Fruit fly (Drosophila melanogaster) whole organism, adult: ENCODE results near the gene CG14022.

ENCODE experiments used
- CG11617 ChIP-seq: fragments of 200-800 bp; sonication (Bioruptor generic); optimal IDR thresholded peaks from 2 replicates; lab custom pipeline; 2017; ENCODE audit warnings: mild to moderate bottlenecking, missing biosample characterization, missing genetic modification reagents, missing genetic modification characterization
- CG12768 ChIP-seq: fragments of 200-800 bp; sonication (Bioruptor generic); optimal IDR thresholded peaks from 2 replicates; lab custom pipeline; 2017; ENCODE audit warnings: missing biosample characterization, missing genetic modification characterization, mild to moderate bottlenecking, moderate library complexity, missing genetic modification reagents
- CG14711 ChIP-seq: fragments of 200-800 bp; sonication (Bioruptor generic); optimal IDR thresholded peaks from 2 replicates; lab custom pipeline; 2018; ENCODE audit warnings: missing biosample characterization, mild to moderate bottlenecking, missing genetic modification characterization, moderate library complexity
- CG1620 ChIP-seq: fragments of 200-800 bp; sonication (Bioruptor generic); optimal IDR thresholded peaks from 2 replicates; lab custom pipeline; 2016; ENCODE audit warnings: missing biosample characterization, missing genetic modification characterization
- CG33017 ChIP-seq: fragments of 200-800 bp; sonication (Bioruptor generic); optimal IDR thresholded peaks from 2 replicates; lab custom pipeline; 2018; ENCODE audit warnings: missing biosample characterization, mild to moderate bottlenecking, missing genetic modification characterization, moderate library complexity
- CG5204 ChIP-seq: fragments of 200-800 bp; sonication (Bioruptor generic); optimal IDR thresholded peaks from 2 replicates; lab custom pipeline; 2016; ENCODE audit warnings: missing biosample characterization, missing genetic modification characterization
- CG7045 ChIP-seq: fragments of 200-800 bp; sonication (Bioruptor generic); optimal IDR thresholded peaks from 2 replicates; lab custom pipeline; 2017; ENCODE audit warnings: missing biosample characterization, mild to moderate bottlenecking, missing genetic modification characterization
- CG7101 ChIP-seq: fragments of 200-800 bp; sonication (Bioruptor generic); optimal IDR thresholded peaks from 2 replicates; lab custom pipeline; 2018; ENCODE audit warnings: missing biosample characterization, mild to moderate bottlenecking, missing genetic modification characterization, moderate library complexity
- Clk ChIP-seq: fragments of 200-800 bp; sonication (Bioruptor generic); optimal IDR thresholded peaks from 2 replicates; lab custom pipeline; 2017; ENCODE audit warnings: missing biosample characterization, missing genetic modification characterization
- Crg-1 ChIP-seq: fragments of 200-800 bp; sonication (Bioruptor generic); optimal IDR thresholded peaks from 2 replicates; lab custom pipeline; 2016; ENCODE audit warnings: missing biosample characterization, missing genetic modification characterization
- Hr96 ChIP-seq: fragments of 200-800 bp; sonication (Bioruptor generic); optimal IDR thresholded peaks from 2 replicates; lab custom pipeline; 2016; ENCODE audit warnings: missing biosample characterization, missing genetic modification characterization
- Mnt ChIP-seq: fragments of 200-800 bp; sonication (Bioruptor generic); optimal IDR thresholded peaks from 2 replicates; lab custom pipeline; 2016; ENCODE audit warnings: missing biosample characterization, mild to moderate bottlenecking, missing genetic modification characterization
- bab1 ChIP-seq: fragments of 200-800 bp; sonication (Bioruptor generic); optimal IDR thresholded peaks from 3 replicates; lab custom pipeline; 2019; ENCODE audit warnings: missing biosample characterization, mild to moderate bottlenecking, missing genetic modification characterization, moderate library complexity
- cic ChIP-seq: fragments of 200-800 bp; sonication (Bioruptor generic); optimal IDR thresholded peaks from 2 replicates; lab custom pipeline; 2017; ENCODE audit warnings: missing biosample characterization, mild to moderate bottlenecking, missing genetic modification characterization, moderate library complexity
- cnc ChIP-seq, 2 experiments: fragments of >200 bp; optimal IDR thresholded peaks; 2 replicates each; lab custom pipeline; 2017
- kay ChIP-seq: fragments of 200-800 bp; sonication (Bioruptor generic); peaks from one replicate; lab custom pipeline; 2016; ENCODE audit warnings: missing biosample characterization, missing genetic modification characterization, borderline replicate concordance
- ovo ChIP-seq: fragments of 200-800 bp; sonication (Bioruptor generic); optimal IDR thresholded peaks from 2 replicates; lab custom pipeline; 2016; ENCODE audit warnings: missing biosample characterization, missing genetic modification characterization
- pad ChIP-seq: fragments of 200-800 bp; sonication (Bioruptor generic); optimal IDR thresholded peaks from 3 replicates; lab custom pipeline; 2017; ENCODE audit warnings: missing biosample characterization, missing genetic modification characterization, mild to moderate bottlenecking, moderate library complexity, missing genetic modification reagents
- tj ChIP-seq: fragments of 200-800 bp; sonication (Bioruptor generic); optimal IDR thresholded peaks from 3 replicates; lab custom pipeline; 2017; ENCODE audit warnings: missing biosample characterization, mild to moderate bottlenecking, missing genetic modification characterization, moderate library complexity
- toe ChIP-seq: fragments of 200-800 bp; sonication (Bioruptor generic); optimal IDR thresholded peaks from 2 replicates; lab custom pipeline; 2016; ENCODE audit warnings: missing biosample characterization, missing genetic modification characterization

CG14022 gene

dm6 chr2L:5291869-5292642 is 36.6 kb downstream of the CG14022 start:
- no peak for TF ChIP-seq pad (GFP tag; lab: Kevin White, UChicago)
- TF ChIP-seq CG12768 (GFP tag; lab: Kevin White, UChicago): no peak
- TF ChIP-seq ovo: no peak
- no peak for TF ChIP-seq Mnt (GFP tag; lab: Kevin White, UChicago)
- no peak for TF ChIP-seq CG7045 (GFP tag; lab: Kevin White, UChicago)
- no peak for TF ChIP-seq CG14711 (tag; lab: Kevin White, UChicago)
- TF ChIP-seq CG5204: no peak
- no peak for TF ChIP-seq cnc (optimal IDR thresholded peaks at IDR 0.05; lab: Kevin White, UChicago)
- no peak for TF ChIP-seq CG33017
- no peak for TF ChIP-seq CG1620
- no peak for TF ChIP-seq Crg-1 (GFP tag; lab: Kevin White, UChicago)

- peak; percentile 82 for TF ChIP-seq kay (GFP tag; lab: Kevin White, UChicago)
- TF ChIP-seq CG33017: peak; percentile 35
- TF ChIP-seq cic: peak; percentile 83
- no peak for TF ChIP-seq ovo
- TF ChIP-seq CG7101 (tag; lab: Kevin White, UChicago): no peak
- TF ChIP-seq CG12768 (GFP tag; lab: Kevin White, UChicago): no peak
These were observed 37.5 kb downstream of the CG14022 start for dm6 chr2L:5291195-5291594.

DNA sequence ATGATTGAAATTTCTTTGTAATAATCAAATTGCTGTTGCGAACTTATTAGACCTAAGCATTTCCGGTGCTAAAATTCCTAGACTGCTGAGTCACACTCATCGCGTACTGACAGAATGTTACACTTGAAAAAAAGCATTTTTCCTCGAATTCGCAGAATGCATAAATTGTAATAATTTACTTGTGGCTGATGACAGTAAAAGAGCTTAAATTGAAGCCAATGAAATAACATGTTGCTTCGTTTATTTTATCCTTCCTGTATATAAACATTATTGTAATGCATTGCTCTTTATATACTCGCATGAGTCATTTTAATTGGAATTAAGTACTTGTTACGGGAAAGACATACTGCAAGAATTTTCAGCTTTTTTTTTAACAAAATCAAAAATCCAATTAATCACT is 38.1 kb downstream of the CG14022 start:
- TF ChIP-seq CG14711 (tag; lab: Kevin White, UChicago): no peak

DNA sequence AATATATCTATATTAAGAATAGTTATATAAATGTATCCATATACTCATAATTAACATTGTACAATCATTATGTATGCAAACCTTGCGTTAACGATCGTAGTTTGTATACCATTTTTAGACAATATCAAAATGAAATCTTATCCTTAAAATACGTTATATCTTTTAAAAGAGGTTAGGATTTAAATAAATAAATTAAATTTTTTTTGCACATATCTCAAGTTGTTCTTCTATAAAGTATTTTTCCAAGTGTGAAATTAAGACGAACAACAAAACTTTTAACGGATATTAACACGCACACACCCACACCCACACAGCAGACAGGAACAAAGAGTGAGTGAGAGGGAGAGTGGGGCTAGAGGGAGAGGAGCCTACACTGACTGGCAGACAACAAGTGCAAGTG is 38.8 kb downstream of the CG14022 start:
- TF ChIP-seq Crg-1 (GFP tag; lab: Kevin White, UChicago) (no peak), CG1620 (no peak), CG14711 (tag; lab: Kevin White, UChicago) (no peak), kay (GFP tag; lab: Kevin White, UChicago) (no peak), Mnt (GFP tag; lab: Kevin White, UChicago) (no peak), cic (no peak), tj (GFP tag; lab: Kevin White, UChicago) (no peak), bab1 (GFP tag; lab: Kevin White, UChicago) (no peak), CG5204 (no peak), CG11617 (GFP tag; lab: Kevin White, UChicago) (no peak), CG7101 (tag; lab: Kevin White, UChicago) (no peak), ovo (no peak), CG33017 (no peak), cnc (optimal IDR thresholded peaks at IDR 0.05; lab: Kevin White, UChicago) (no peak), Hr96 (GFP tag; lab: Kevin White, UChicago) (no peak), CG12768 (GFP tag; lab: Kevin White, UChicago) (no peak), CG7045 (GFP tag; lab: Kevin White, UChicago) (no peak), pad (GFP tag; lab: Kevin White, UChicago) (no peak)

dm6 chr2L:5288721-5289120 is 40.0 kb downstream of the CG14022 start, which contains the start of gene vri:
Gene vri (plus strand): TSS chr2L:5288944.
- TF ChIP-seq Clk: no peak
- no peak for TF ChIP-seq Mnt (GFP tag; lab: Kevin White, UChicago)
- no peak for TF ChIP-seq toe (GFP tag; lab: Kevin White, UChicago)
- no peak for TF ChIP-seq ovo
- no peak for TF ChIP-seq CG1620

DNA sequence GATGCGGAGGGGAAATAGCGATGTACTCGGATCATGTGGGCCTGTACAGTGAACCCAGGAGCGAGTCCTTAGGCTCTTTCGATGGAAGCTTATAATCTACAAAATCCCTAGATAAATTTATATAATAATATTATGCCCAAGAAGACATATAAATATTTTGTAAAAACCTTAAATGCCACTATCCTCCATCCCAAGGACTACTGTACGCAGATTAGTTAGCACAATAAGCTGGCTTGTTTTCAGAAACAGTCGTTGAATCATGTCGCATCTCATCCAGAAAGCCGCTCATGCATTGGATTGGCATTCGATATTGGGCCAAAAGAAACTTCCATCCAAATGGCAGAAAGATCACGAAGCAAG is 40.4 kb downstream of the CG14022 start:
- TF ChIP-seq tj (GFP tag; lab: Kevin White, UChicago): no peak
- TF ChIP-seq Crg-1 (GFP tag; lab: Kevin White, UChicago): no peak
- TF ChIP-seq CG1620: no peak
- no peak for TF ChIP-seq Clk
- TF ChIP-seq CG12768 (GFP tag; lab: Kevin White, UChicago): no peak
- TF ChIP-seq CG11617 (GFP tag; lab: Kevin White, UChicago): no peak
- TF ChIP-seq toe (GFP tag; lab: Kevin White, UChicago): no peak
- no peak for TF ChIP-seq bab1 (GFP tag; lab: Kevin White, UChicago)
- TF ChIP-seq cic: no peak
- no peak for TF ChIP-seq CG33017
- TF ChIP-seq Mnt (GFP tag; lab: Kevin White, UChicago): no peak
- TF ChIP-seq pad (GFP tag; lab: Kevin White, UChicago): no peak
- TF ChIP-seq Hr96 (GFP tag; lab: Kevin White, UChicago): no peak
- TF ChIP-seq kay (GFP tag; lab: Kevin White, UChicago): no peak
- no peak for TF ChIP-seq CG5204
- TF ChIP-seq CG7045 (GFP tag; lab: Kevin White, UChicago): no peak

DNA sequence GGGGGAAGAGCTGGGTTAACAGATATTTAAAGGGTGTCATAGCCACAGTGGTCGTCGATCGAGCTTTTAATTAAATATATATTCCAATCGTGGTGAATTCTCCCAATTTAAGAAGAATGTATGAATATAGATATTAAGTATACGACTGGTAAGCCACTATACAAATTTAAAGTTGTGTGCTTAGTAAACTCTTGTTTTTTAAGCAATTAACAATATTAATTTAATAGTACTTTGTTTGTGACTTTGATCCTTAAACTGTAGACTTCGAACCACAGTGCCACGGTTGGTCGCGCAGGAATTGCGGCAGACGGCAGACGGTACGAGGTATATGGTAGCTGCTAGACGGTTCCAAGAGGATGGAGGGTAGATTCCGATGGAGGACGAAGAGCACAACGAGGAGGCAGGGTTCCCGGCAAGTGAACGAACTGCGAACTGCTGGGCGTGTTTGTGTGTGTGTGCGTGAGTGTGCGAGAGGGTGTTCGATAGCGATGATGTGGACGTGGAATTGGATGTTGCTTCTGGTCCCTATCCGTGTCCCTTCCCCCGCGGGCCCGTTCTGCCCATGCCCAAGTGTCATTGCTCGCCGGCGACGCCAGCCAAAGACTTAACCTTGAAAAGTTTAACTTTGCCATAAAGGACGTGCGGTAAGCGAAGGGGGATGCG is 40.9 kb downstream of the CG14022 start:
- TF ChIP-seq Hr96 (GFP tag; lab: Kevin White, UChicago) (no peak), CG14711 (tag; lab: Kevin White, UChicago) (no peak), CG7101 (tag; lab: Kevin White, UChicago) (no peak), cic (no peak), CG12768 (GFP tag; lab: Kevin White, UChicago) (no peak), CG5204 (no peak), CG7045 (GFP tag; lab: Kevin White, UChicago) (no peak), Mnt (GFP tag; lab: Kevin White, UChicago) (no peak), tj (GFP tag; lab: Kevin White, UChicago) (no peak), cnc (optimal IDR thresholded peaks at IDR 0.05; lab: Kevin White, UChicago) (no peak), toe (GFP tag; lab: Kevin White, UChicago) (no peak), ovo (no peak), pad (GFP tag; lab: Kevin White, UChicago) (no peak), Crg-1 (GFP tag; lab: Kevin White, UChicago) (no peak), CG33017 (no peak), CG11617 (GFP tag; lab: Kevin White, UChicago) (no peak)
